Fruit fly (Drosophila melanogaster): Measurements from ENCODE around the gene Traf6.

Traf6 gene

DNA sequence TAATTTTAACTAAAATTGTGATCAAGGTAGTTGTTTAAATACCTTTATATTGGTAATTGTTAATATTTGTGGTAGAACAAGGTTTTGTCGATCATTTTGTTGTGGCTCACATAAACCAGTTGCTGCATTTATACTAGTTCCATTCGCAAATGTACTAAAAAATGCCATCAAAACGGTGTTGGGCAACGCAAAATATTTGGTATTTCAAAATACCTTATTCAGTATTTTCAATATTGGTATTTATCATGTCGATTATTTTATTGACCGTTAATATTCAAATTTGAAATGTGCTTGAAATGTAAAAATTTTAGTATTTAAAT is 19.8 kb upstream of the Traf6 start, which contains the start of gene slpr:
TSS of gene slpr (minus strand) at position 156 of the 320 bp plus-strand sequence.
- TF ChIP-seq noc (tag; optimal IDR thresholded peaks at IDR 0.05) = no peak

DNA sequence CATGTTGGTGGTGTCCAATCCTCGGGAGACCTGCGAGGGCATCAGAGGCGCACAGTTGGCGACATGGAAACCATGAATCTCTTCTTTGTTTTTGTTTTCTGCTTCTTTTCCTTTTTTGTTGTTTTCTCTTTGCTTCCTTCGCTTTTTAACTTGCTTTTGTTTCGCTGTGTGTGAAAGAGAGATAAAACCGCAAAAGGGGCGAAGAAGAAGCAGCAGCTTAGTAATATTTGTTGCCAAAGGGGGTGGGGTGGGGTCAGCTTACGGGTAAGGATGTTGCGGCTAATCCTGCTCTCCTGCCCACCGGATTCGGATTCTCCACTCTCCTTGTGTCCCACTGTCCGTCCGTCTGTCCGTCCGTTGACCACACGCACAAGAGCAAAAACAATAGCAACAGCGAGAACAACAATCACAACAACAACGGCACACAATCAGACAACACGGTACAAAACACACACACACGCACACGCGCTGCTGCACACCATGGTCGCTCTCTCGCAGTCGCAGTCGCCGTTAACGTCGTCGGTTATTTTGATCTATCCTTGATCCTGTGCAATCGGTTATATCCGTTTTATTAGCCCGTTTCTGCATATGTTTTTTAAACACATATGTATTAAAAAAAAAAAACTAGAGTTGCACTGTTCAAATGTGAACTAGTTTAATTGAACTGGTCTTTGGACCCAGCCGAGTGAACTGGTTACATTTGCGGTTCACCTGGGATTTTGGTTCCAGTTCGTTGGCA is 19.3 kb upstream of the Traf6 start:
- no peak for TF ChIP-seq noc (tag; optimal IDR thresholded peaks at IDR 0.05)

- no peak for TF ChIP-seq noc (tag; optimal IDR thresholded peaks at IDR 0.05)
These were observed 13.0 kb upstream of the Traf6 start, which contains the start of gene CG2278 for dm6 chrX:8170166-8170565. TSS of gene CG2278 (minus strand) at chrX:8170266.

- no peak for TF ChIP-seq noc (tag; optimal IDR thresholded peaks at IDR 0.05)
These were observed 8.4 kb upstream of the Traf6 start, which contains the start of gene Or7a for dm6 chrX:8165608-8166007. TSS of gene Or7a (minus strand) at chrX:8165708.

dm6 chrX:8163452-8163851 is 6.3 kb upstream of the Traf6 start:
- TF ChIP-seq noc (tag; optimal IDR thresholded peaks at IDR 0.05) = no peak

- TF ChIP-seq noc (tag; optimal IDR thresholded peaks at IDR 0.05) = no peak
These were observed 5.5 kb upstream of the Traf6 start, which contains the start of gene CG10761 for dm6 chrX:8162692-8163091. TSS of gene CG10761 (minus strand) at chrX:8162792.

DNA sequence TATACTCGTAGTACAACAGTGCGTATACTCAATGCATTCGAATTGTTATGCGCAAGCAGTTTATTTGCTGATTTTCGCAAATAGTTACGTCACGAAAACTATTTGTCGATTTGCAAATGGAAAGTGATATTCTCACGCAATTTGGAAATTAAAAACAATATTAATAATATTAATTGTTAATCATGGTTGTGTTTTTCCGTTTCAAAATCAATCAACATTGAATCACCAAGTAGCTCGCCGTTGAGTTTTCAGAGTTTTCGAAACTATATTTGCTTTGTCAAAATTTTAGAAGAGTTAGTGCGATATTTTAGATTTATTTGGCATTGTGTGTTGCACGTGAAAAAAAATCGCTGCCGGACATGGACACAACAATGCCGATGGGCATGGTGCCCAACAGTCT is 2.6 kb upstream of the Traf6 start, which contains the start of gene CG15337:
TSS of gene CG15337 (plus strand) at position 301 of the 400 bp plus-strand sequence.
- no peak for TF ChIP-seq noc (tag; optimal IDR thresholded peaks at IDR 0.05)

DNA sequence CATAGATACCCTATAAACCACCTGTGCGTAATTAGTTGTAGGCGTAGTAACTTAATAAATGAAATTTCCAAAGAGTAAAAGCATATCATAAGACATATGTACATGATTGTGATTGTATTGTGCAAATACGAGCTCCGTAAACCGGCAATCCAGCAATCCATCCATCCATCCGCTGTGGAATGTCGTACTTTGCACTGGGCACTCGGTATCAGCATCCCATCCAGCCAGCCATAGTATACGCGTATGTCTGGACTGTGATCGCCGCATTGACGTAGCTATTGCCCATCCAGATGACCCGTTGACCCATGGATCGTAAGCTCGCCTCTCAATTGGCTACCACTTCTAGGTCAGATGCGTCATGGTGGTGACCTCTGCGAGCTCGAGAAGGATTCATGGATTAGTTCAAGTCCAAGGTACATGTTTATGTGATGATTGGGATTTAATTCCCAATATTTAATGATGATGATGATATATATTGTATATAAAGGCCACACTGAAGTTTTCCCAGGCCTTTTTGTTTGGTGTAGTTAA is 1.8 kb upstream of the Traf6 start:
- TF ChIP-seq noc (tag; optimal IDR thresholded peaks at IDR 0.05) = no peak

DNA sequence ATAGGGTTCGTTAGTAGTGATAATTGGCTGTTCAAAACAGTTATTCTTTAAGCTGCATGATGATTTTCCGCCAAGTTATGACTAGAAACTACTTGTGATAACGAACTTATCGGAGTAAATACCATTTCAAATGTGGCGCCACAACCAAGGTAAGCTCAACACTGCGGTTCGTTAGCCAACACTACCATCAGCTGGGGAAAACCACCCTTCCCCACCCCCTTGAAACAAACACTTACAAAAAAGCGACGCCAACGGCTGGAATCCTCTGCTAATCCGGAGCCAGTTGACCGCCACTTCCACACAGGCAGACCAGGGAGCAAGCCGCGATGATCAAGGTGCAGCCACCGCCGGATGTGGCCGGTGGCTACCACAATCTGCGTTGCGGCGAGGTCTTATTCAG is 4.5 kb downstream of the Traf6 start, which contains the start of gene CG18262:
TSS of gene CG18262 (plus strand) at position 231 of the 400 bp plus-strand sequence.
- TF ChIP-seq noc (tag; optimal IDR thresholded peaks at IDR 0.05) = no peak

DNA sequence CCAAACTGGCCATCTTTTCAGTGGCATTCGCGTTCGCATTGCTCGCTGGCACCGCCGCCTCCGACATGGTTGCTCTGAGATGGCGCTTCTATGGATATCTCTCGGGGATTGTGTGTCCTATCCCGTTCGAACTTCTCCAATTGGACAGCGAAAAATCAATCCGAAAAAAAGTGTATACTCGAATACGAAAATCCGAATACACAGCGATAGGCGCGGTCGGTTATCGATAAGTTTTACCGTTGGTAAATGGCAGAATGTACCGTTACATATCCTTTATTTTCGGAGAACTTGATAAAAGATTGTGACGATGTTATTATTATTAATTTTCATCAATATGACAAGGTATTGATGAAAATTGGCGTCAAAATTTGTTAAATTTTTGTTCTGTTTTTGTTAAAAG is 5.1 kb downstream of the Traf6 start, which contains the start of gene Gbeta5:
TSS of gene Gbeta5 (minus strand) at position 199 of the 400 bp plus-strand sequence.
- no peak for TF ChIP-seq noc (tag; optimal IDR thresholded peaks at IDR 0.05)

dm6 chrX:8148556-8148955 is 8.6 kb downstream of the Traf6 start, which contains the start of gene CG10959:
TSS of gene CG10959 (plus strand) at chrX:8148783.
- no peak for TF ChIP-seq noc (tag; optimal IDR thresholded peaks at IDR 0.05)

- no peak for TF ChIP-seq noc (tag; optimal IDR thresholded peaks at IDR 0.05)
These were observed 9.5 kb downstream of the Traf6 start, which contains the start of gene CG15336 for dm6 chrX:8147649-8148048. TSS of gene CG15336 (plus strand) at chrX:8147949.

- TF ChIP-seq noc (tag; optimal IDR thresholded peaks at IDR 0.05) = peak; percentile 25
These were observed 11.6 kb downstream of the Traf6 start, which contains the start of the genes alpha-PheRS and CG2129 for dm6 chrX:8145501-8146157. TSS of gene alpha-PheRS (minus strand) at chrX:8145602. TSS of gene CG2129 (plus strand) at chrX:8145839.

DNA sequence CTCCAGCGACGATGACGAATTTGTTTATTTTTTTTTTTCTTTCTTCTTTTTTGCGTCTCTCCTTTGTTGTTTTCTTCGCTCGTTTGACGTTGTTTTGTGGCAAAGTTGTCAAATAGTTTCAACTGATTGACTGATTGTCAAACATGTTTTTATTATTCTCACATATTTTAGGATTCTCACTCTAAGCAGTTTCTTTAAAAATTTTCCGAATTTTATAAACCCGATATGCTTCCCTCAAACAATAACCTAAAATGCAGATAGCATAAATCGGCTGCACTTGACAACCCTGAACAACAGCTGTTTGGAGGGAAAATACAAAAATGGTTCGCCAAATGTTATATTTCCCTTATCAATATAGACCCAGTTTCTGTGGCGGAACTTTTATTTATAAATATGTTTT is 13.6 kb downstream of the Traf6 start, which contains the start of gene CG17982:
TSS of gene CG17982 (minus strand) at position 299 of the 400 bp plus-strand sequence.
- peak; percentile 91 for TF ChIP-seq noc (tag; optimal IDR thresholded peaks at IDR 0.05)

DNA sequence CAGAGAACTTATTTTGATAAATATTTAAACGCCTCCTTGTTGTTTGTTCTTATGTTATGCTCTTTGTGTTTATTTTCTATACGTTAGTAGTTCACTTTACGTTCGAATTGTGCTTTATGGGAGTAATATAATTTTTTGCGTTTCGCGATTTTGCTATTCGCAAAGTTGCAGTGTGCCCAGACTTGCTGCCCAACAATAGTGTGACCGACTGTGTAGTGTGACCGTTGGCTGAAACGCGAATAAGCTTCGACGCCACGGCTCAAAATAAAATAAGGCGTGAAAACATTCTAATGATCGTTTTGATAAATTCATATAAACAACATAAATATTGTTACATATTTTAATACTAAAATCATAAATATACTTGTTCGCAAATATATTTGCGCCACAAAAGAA is 15.1 kb downstream of the Traf6 start, which contains the start of gene Smox:
TSS of gene Smox (minus strand) at position 213 of the 396 bp plus-strand sequence.
- TF ChIP-seq noc (tag; optimal IDR thresholded peaks at IDR 0.05) = no peak
